Fruit fly (Drosophila melanogaster): ENCODE measurements around the gene slp1.
A peak's percentile ranks its signal among the peaks of the same experiment; 100 is the strongest.

slp1 gene

dm6 chr2L:3789290-3790067 is 36.0 kb upstream of the slp1 start:
- no peak for TF ChIP-seq CG8478 (optimal IDR thresholded peaks at IDR 0.05)
- TF ChIP-seq CTCF (optimal IDR thresholded peaks at IDR 0.05): no peak

- TF ChIP-seq CG8478 (optimal IDR thresholded peaks at IDR 0.05) (no peak), CTCF (optimal IDR thresholded peaks at IDR 0.05) (no peak)
Observed at dm6 chr2L:3791629-3792028, 33.8 kb upstream of the slp1 start.

- TF ChIP-seq CTCF (optimal IDR thresholded peaks at IDR 0.05) (peak in 1 of 2 experiments; percentile 37), CG8478 (optimal IDR thresholded peaks at IDR 0.05) (no peak)
Observed at dm6 chr2L:3802818-3803456, 22.5 kb upstream of the slp1 start.

dm6 chr2L:3803466-3804143 is 21.9 kb upstream of the slp1 start, which contains the start of gene Reph:
TSS of gene Reph (plus strand) at chr2L:3803545.
- TF ChIP-seq CG8478 (optimal IDR thresholded peaks at IDR 0.05) (no peak), CTCF (optimal IDR thresholded peaks at IDR 0.05) (peak in 1 of 2 experiments; percentile 6)

- TF ChIP-seq CG8478 (optimal IDR thresholded peaks at IDR 0.05) (no peak), CTCF (optimal IDR thresholded peaks at IDR 0.05) (no peak)
Observed at dm6 chr2L:3804641-3805273, 20.7 kb upstream of the slp1 start.

- TF ChIP-seq CG8478 (optimal IDR thresholded peaks at IDR 0.05): no peak
- no peak for TF ChIP-seq CTCF (optimal IDR thresholded peaks at IDR 0.05)
Observed at dm6 chr2L:3805274-3806196, 19.9 kb upstream of the slp1 start.

- TF ChIP-seq CG8478 (optimal IDR thresholded peaks at IDR 0.05) (no peak), CTCF (optimal IDR thresholded peaks at IDR 0.05) (no peak)
Observed at dm6 chr2L:3806197-3807030, 19.1 kb upstream of the slp1 start.

- TF ChIP-seq CG8478 (optimal IDR thresholded peaks at IDR 0.05) (no peak), CTCF (optimal IDR thresholded peaks at IDR 0.05) (peak in 1 of 2 experiments; percentile 60)
Observed at dm6 chr2L:3813255-3813875, 12.1 kb upstream of the slp1 start, which contains the start of gene CG3407. TSS of gene CG3407 (minus strand) at chr2L:3813410.

dm6 chr2L:3814163-3814562 is 11.3 kb upstream of the slp1 start:
- TF ChIP-seq CTCF (optimal IDR thresholded peaks at IDR 0.05): no peak
- no peak for TF ChIP-seq CG8478 (optimal IDR thresholded peaks at IDR 0.05)

- TF ChIP-seq CTCF (optimal IDR thresholded peaks at IDR 0.05): no peak
- no peak for TF ChIP-seq CG8478 (optimal IDR thresholded peaks at IDR 0.05)
Observed at dm6 chr2L:3818903-3819302, 6.6 kb upstream of the slp1 start.

dm6 chr2L:3822462-3823065 is 2.9 kb upstream of the slp1 start:
- TF ChIP-seq CTCF (optimal IDR thresholded peaks at IDR 0.05) (no peak), CG8478 (optimal IDR thresholded peaks at IDR 0.05) (no peak)

dm6 chr2L:3823835-3824234 is 1.6 kb upstream of the slp1 start:
- TF ChIP-seq CTCF (optimal IDR thresholded peaks at IDR 0.05) (no peak), CG8478 (optimal IDR thresholded peaks at IDR 0.05) (no peak)
